Worm (Caenorhabditis elegans) whole organism, L4 larva: Measurements from ENCODE around the gene cnp-3.

Source experiments
- F10B5.3 ChIP-seq: sonication (generic microtip); optimal IDR thresholded peaks from 2 replicates; lab custom pipeline; 2016; ENCODE audit warnings: mild to moderate bottlenecking, missing genetic modification characterization, missing compliant biosample characterization
- F26F4.8 ChIP-seq: fragments of 200-800 bp; sonication (Bioruptor generic); conservative IDR thresholded peaks from 2 replicates; pipeline ENCODE4 v1.3.6; 2022; ENCODE audit warnings: missing genetic modification characterization, missing compliant biosample characterization
- F37D6.2 ChIP-seq: sonication (generic microtip); optimal IDR thresholded peaks from 2 replicates; lab custom pipeline; 2016; ENCODE audit warnings: mild to moderate bottlenecking, missing genetic modification characterization, missing compliant biosample characterization
- ZK546.5 ChIP-seq, 2 experiments: sonication (generic microtip); optimal IDR thresholded peaks; 2 replicates each; lab custom pipeline; 2017; ENCODE audit warnings: missing biosample characterization in 2 of 2, missing genetic modification characterization in 2 of 2
- aha-1 ChIP-seq: fragments of 150-350 bp; peaks from one replicate; lab custom pipeline; 2014; ENCODE audit warnings: missing biosample characterization, missing genetic modification characterization
- ceh-44 ChIP-seq: fragments of 200-800 bp; sonication (Bioruptor generic); IDR thresholded peaks from 2 replicates; pipeline ENCODE4 v1.3.6; 2022; ENCODE audit warnings: missing genetic modification reagents, missing genetic modification characterization, missing compliant biosample characterization
- ceh-62 ChIP-seq: sonication (generic microtip); optimal IDR thresholded peaks from 2 replicates; lab custom pipeline; 2017; ENCODE audit warnings: missing biosample characterization, missing genetic modification characterization
- ceh-82 ChIP-seq: sonication (generic microtip); optimal IDR thresholded peaks from 2 replicates; lab custom pipeline; 2017; ENCODE audit warnings: missing biosample characterization, missing genetic modification characterization
- cey-2 ChIP-seq: sonication (generic microtip); optimal IDR thresholded peaks from 3 replicates; lab custom pipeline; 2017; ENCODE audit warnings: missing genetic modification characterization, mild to moderate bottlenecking, missing compliant biosample characterization, antibody characterized with exemption, borderline replicate concordance; ENCODE audit not compliant: insufficient read depth
- daf-16 ChIP-seq, 3 experiments: sonication (generic microtip); optimal IDR thresholded peaks; 2 replicates each; lab custom pipeline; 2016 to 2017; ENCODE audit warnings: missing genetic modification characterization in 3 of 3, missing genetic modification reagents in 3 of 3, mild to moderate bottlenecking in 2 of 3, missing compliant biosample characterization in 2 of 3, missing biosample characterization in 1 of 3, moderate library complexity in 1 of 3
- dve-1 ChIP-seq: sonication (generic microtip); optimal IDR thresholded peaks from 2 replicates; lab custom pipeline; 2017; ENCODE audit warnings: antibody characterized with exemption, mild to moderate bottlenecking, missing genetic modification characterization, missing compliant biosample characterization; ENCODE audit not compliant: insufficient read depth
- egl-27 ChIP-seq: sonication (generic microtip); optimal IDR thresholded peaks from 3 replicates; lab custom pipeline; 2017; ENCODE audit warnings: missing biosample characterization, missing genetic modification reagents, missing genetic modification characterization
- jun-1 ChIP-seq: fragments of 150-350 bp; optimal IDR thresholded peaks from 2 replicates; lab custom pipeline; 2014; ENCODE audit warnings: missing biosample characterization, missing genetic modification reagents, missing genetic modification characterization
- lin-15B ChIP-seq: fragments of 150-350 bp; sonication (generic microtip); optimal IDR thresholded peaks from 3 replicates; lab custom pipeline; 2014; ENCODE audit warnings: missing biosample characterization, missing genetic modification characterization
- madf-5 ChIP-seq, 2 experiments: fragments of 200-800 bp; sonication (Bioruptor generic); IDR thresholded peaks; 2 replicates each; pipeline ENCODE4 v1.3.6; 2022; ENCODE audit warnings: missing compliant biosample characterization in 2 of 2, missing genetic modification characterization in 2 of 2
- mdt-29 ChIP-seq: fragments of 200-800 bp; sonication (Bioruptor generic); IDR thresholded peaks from 2 replicates; pipeline ENCODE4 v1.3.6; 2022; ENCODE audit warnings: missing genetic modification reagents, missing genetic modification characterization, missing compliant biosample characterization
- mes-2 ChIP-seq: sonication (generic microtip); optimal IDR thresholded peaks from 2 replicates; lab custom pipeline; 2016; ENCODE audit warnings: missing genotype, mild to moderate bottlenecking, missing genetic modification characterization, missing compliant biosample characterization; ENCODE audit not compliant: poor library complexity, severe bottlenecking
- nhr-10 ChIP-seq: fragments of 150-350 bp; optimal IDR thresholded peaks from 2 replicates; lab custom pipeline; 2014; ENCODE audit warnings: missing biosample characterization, missing genetic modification characterization
- nhr-102 ChIP-seq: sonication (generic microtip); optimal IDR thresholded peaks from 2 replicates; lab custom pipeline; 2016; ENCODE audit warnings: mild to moderate bottlenecking, missing genetic modification characterization, moderate library complexity, missing compliant biosample characterization
- pha-4 ChIP-seq, 2 experiments: fragments of 150-350 bp in 1 of 2; fragments of 200-800 bp in 1 of 2; sonication (Bioruptor generic) in 1 of 2; IDR thresholded peaks in 1 of 2; optimal IDR thresholded peaks in 1 of 2; 2 replicates each; pipeline versions ENCODE4 v1.3.6 to Lab custom; 2014 to 2022; ENCODE audit warnings: missing genetic modification characterization in 2 of 2, missing genetic modification reagents in 2 of 2, missing biosample characterization in 1 of 2, missing compliant biosample characterization in 1 of 2
- php-3 ChIP-seq: fragments of 200-800 bp; sonication (Bioruptor generic); IDR thresholded peaks from 2 replicates; pipeline ENCODE4 v1.3.6; 2022; ENCODE audit warnings: missing genetic modification reagents, missing genetic modification characterization, missing compliant biosample characterization
- snpc-1.2 ChIP-seq: fragments of 200-800 bp; sonication (Bioruptor generic); IDR thresholded peaks from 2 replicates; pipeline ENCODE4 v1.3.6; 2022; ENCODE audit warnings: missing genetic modification reagents, missing genetic modification characterization, missing compliant biosample characterization
- tra-1 ChIP-seq: fragments of 200-800 bp; sonication (Bioruptor generic); IDR thresholded peaks from 2 replicates; pipeline ENCODE4 v1.3.6; 2022; ENCODE audit warnings: missing genetic modification reagents, missing genetic modification characterization, missing compliant biosample characterization
- zfp-3 ChIP-seq: fragments of 200-800 bp; sonication (Bioruptor generic); conservative IDR thresholded peaks from 2 replicates; pipeline ENCODE4 v1.3.6; 2022; ENCODE audit warnings: missing genetic modification reagents, missing genetic modification characterization, missing compliant biosample characterization
- zip-2 ChIP-seq: fragments of 150-350 bp; optimal IDR thresholded peaks from 2 replicates; lab custom pipeline; 2014; ENCODE audit warnings: missing biosample characterization, missing genetic modification characterization

The cnp-3 gene

DNA sequence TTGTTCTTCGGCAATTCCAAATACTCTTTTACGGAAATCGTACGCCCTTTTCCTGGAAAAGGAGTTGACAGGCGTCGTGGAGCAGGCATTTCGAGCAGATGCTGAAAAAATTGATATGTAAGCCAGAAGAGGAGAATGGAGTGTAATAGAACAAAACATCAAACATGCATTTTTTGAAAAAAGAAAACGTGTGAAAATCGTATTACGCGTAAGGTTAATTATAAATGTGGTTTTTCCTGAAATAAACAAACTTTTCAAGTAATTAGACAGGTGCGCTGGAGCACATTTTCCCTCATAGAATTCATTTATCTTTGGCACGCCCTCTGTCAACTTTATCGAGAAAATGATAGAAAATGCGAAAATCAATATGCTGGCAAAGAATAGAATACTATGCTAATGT, 22.8 kb downstream of the cnp-3 start, which contains the start of gene lido-6:
lido-6 (minus strand) TSS at position 101 of the 400 bp plus-strand sequence.
- TF ChIP-seq nhr-102 (tag; lab: Kevin White, UChicago), result no peak
- TF ChIP-seq mdt-29 (GFP tag; lab: Robert Waterston, UW), result no peak
- TF ChIP-seq php-3 (GFP tag; lab: Robert Waterston, UW), result no peak
- TF ChIP-seq ceh-44, result no peak
- TF ChIP-seq snpc-1.2, result no peak
- TF ChIP-seq F37D6.2 (tag; lab: Kevin White, UChicago), result no peak

DNA sequence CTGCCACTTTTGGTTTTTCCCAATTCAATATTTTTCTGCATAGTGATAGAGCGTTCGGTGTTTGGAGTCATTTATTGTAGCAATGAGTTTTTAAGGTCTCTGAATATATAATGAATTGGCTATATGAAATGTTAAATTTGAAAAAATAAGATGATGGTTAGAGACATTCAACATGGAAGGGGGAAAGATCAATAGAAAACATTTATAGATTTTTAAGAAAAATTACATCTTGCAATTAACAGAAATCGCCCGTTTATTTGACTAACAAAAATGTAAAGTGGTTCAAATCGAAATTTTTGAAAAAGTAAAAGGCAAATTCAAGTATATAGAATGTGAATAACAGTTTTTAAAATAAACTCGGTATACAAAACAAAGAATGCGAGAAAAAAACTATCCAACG, 27.4 kb downstream of the cnp-3 start, which contains the start of gene lido-5:
lido-5 (minus strand) TSS at position 101 of the 400 bp plus-strand sequence.
- TF ChIP-seq nhr-10, result no peak
- no peak for TF ChIP-seq F10B5.3 (tag; lab: Kevin White, UChicago)

DNA sequence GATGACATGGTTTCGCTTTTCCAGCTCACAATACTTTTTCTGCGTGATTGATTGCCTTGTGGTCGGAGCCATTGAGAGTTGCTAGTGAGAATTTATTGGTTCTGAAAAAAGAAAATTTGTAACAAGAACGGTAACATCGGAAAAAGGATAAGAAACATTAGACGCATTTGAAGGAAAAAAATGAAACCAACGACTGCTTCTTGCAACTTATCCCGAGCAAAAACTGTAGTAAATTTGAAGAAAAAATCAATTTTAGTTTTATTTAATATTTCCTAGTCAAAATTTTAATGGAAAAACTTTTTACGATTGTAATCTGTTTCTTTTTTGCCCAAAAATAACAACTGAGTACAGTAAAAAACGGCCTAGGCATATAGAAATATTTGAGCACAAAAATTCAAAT, 30.2 kb downstream of the cnp-3 start, which contains the start of gene lido-4:
lido-4 (minus strand) TSS at position 101 of the 400 bp plus-strand sequence.
- TF ChIP-seq ceh-62, result no peak

DNA sequence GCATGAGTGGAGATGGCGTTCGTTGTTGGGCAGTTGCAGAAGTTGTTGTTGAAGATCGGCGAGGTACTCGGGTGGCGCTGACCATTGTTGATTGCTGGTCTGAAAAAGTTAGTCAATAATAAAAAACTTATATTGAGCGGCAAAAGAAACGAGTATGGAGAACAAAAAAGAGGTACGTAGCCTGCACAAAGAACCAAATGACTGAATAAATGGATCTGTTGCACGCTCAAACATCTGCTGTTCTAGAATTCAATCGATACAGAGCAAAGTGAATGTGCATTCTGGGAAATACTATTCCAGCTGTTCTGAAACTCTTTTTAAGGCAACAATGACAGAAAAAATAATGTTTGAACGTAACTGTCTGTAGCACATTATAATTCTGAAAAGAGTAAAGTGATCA, 37.3 kb downstream of the cnp-3 start, which contains the start of gene lido-2:
lido-2 (minus strand) TSS at position 101 of the 400 bp plus-strand sequence.
- TF ChIP-seq madf-5 (GFP tag; IDR thresholded peaks at IDR 0.05; lab: Robert Waterston, UW), result no peak
- TF ChIP-seq jun-1 (tag; lab: Kevin White, UChicago), result no peak
- no peak for TF ChIP-seq zip-2 (tag; lab: Kevin White, UChicago)
- TF ChIP-seq tra-1, result no peak
- TF ChIP-seq ceh-44, result no peak
- TF ChIP-seq F10B5.3 (tag; lab: Kevin White, UChicago), result no peak

DNA sequence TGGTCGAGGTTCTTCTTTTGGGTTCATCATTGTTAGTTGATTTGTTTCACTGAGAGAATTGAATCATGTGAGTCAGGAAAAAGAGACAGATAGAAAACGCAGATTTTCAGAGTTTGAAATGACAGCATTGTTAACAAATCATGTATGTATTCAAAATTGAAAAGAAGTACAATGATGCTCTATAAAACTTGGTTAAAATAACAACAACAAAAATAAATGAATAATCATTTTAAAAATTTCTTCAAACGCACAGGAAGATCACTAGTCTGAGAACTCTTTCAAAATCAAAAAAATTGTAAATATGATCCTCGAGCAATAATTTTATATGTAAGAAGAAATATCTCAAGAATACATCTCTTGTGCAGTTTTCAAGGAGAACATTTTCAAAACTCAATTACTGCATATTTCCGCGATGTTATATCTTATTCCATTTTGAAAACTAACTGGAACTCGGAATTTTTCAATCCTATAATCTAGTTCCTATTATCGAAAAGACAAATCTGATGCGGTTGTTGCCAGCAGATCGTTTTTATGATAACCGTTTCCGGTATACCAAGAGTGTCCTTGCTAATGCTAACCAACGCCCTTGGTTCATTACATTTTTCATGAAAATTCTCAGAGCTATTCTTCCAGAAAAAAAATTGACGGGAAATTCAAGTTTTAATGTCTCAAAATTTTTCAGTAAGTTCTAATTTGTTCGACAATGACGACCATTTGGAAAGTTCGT, 41.2 kb downstream of the cnp-3 start, which contains the start of gene lido-1:
lido-1 (minus strand) TSS at position 51 of the 727 bp plus-strand sequence.
- TF ChIP-seq php-3 (GFP tag; lab: Robert Waterston, UW), result no peak
- TF ChIP-seq mdt-29 (GFP tag; lab: Robert Waterston, UW), result no peak
- TF ChIP-seq zfp-3 (GFP tag; lab: Robert Waterston, UW), result no peak
- no peak for TF ChIP-seq cey-2 (tag; lab: Kevin White, UChicago)
- TF ChIP-seq ZK546.5 (tag; optimal IDR thresholded peaks at IDR 0.05; lab: Kevin White, UChicago), result no peak
- TF ChIP-seq F26F4.8 (GFP tag; lab: Robert Waterston, UW), result no peak
- TF ChIP-seq mes-2 (tag; lab: Kevin White, UChicago), result no peak
- TF ChIP-seq lin-15B (tag; lab: Kevin White, UChicago), result no peak

DNA sequence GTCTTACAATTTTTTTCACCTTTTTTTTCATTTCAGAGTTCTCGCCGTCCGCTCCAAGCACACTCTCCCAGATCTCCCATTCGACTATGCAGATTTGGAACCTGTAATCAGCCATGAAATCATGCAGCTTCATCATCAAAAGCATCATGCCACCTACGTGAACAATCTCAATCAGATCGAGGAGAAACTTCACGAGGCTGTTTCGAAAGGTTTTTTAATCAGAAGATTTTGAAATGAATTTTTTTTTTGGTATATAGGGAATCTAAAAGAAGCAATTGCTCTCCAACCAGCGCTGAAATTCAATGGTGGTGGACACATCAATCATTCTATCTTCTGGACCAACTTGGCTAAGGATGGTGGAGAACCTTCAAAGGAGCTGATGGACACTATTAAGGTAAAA, 44.7 kb downstream of the cnp-3 start, which contains the start of gene C08A9.3:
C08A9.3 (minus strand) TSS at position 101 of the 400 bp plus-strand sequence.
- no peak for TF ChIP-seq ceh-82 (tag; lab: Kevin White, UChicago)
- TF ChIP-seq aha-1 (tag; lab: Kevin White, UChicago), result peak; percentile 80

DNA sequence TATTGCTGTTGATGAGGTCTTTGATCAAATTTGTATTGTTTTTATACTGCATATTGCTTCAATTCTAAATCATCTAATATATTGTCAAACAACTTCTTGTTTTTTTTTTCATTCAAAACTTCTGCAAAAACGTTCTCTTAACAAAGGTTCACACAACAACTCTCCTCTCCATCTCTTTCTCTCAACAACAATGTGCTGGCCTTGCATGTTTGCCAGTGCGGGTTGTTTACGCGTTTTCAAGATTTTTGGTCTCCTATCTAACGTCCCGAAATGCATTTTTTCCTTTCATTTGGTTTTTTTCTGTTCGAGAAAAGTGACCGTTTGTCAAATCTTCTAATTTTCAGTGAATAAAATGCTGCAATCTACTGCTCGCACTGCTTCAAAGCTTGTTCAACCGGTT, 45.5 kb downstream of the cnp-3 start, which contains the start of gene sod-3:
sod-3 (plus strand) TSS at position 338 of the 400 bp plus-strand sequence.
- TF ChIP-seq daf-16 (GFP tag; optimal IDR thresholded peaks at IDR 0.05; lab: Kevin White, UChicago) (no peak), daf-16 (tag; optimal IDR thresholded peaks at IDR 0.05; lab: Kevin White, UChicago) (peak; percentile 82), pha-4 (GFP tag; IDR thresholded peaks at IDR 0.05; lab: Robert Waterston, UW) (no peak), pha-4 (tag; optimal IDR thresholded peaks at IDR 0.05; lab: Kevin White, UChicago) (no peak), dve-1 (tag; lab: Kevin White, UChicago) (no peak), egl-27 (tag; lab: Kevin White, UChicago) (no peak)
